Worm (Caenorhabditis elegans): Measurements from ENCODE around the gene flap-1.

Gene flap-1

ce11 chrIII:6961167-6961566, 32.5 kb upstream of the flap-1 start:
- TF ChIP-seq odd-2 (tag; optimal IDR thresholded peaks at IDR 0.05) (peak; percentile 20), nfya-1 (tag; optimal IDR thresholded peaks at IDR 0.05) (peak; percentile 52), fkh-10 (GFP tag; optimal IDR thresholded peaks at IDR 0.05) (no peak), ceh-22 (tag; optimal IDR thresholded peaks at IDR 0.05) (no peak)

ce11 chrIII:6958674-6959241, 30.1 kb upstream of the flap-1 start:
- no peak for TF ChIP-seq K02D7.2 (tag; optimal IDR thresholded peaks at IDR 0.05)

ce11 chrIII:6955766-6956165, 27.1 kb upstream of the flap-1 start:
- TF ChIP-seq madf-2 (tag; optimal IDR thresholded peaks at IDR 0.05) (no peak), dve-1 (tag; optimal IDR thresholded peaks at IDR 0.05) (no peak)

ce11 chrIII:6953978-6954377, 25.4 kb upstream of the flap-1 start:
- no peak for TF ChIP-seq elt-4 (tag; optimal IDR thresholded peaks at IDR 0.05)
- TF ChIP-seq fkh-10 (GFP tag; optimal IDR thresholded peaks at IDR 0.05): no peak
- TF ChIP-seq hlh-30 (tag; optimal IDR thresholded peaks at IDR 0.05; ENCODE audit: insufficient read depth): no peak
- TF ChIP-seq ceh-19 (GFP tag; optimal IDR thresholded peaks at IDR 0.05): no peak
- TF ChIP-seq hlh-8 (tag; optimal IDR thresholded peaks at IDR 0.05): no peak
- TF ChIP-seq nfya-1 (tag; optimal IDR thresholded peaks at IDR 0.05): no peak
- no peak for TF ChIP-seq tbx-7 (tag; optimal IDR thresholded peaks at IDR 0.05)
- no peak for TF ChIP-seq pag-3 (tag; optimal IDR thresholded peaks at IDR 0.05; ENCODE audit: borderline replicate concordance)
- no peak for TF ChIP-seq che-1 (tag; optimal IDR thresholded peaks at IDR 0.05)
- no peak for TF ChIP-seq nhr-232 (tag; optimal IDR thresholded peaks at IDR 0.05)
- no peak for TF ChIP-seq unc-86 (tag; optimal IDR thresholded peaks at IDR 0.05)
- no peak for TF ChIP-seq madf-2 (tag; optimal IDR thresholded peaks at IDR 0.05)
- no peak for TF ChIP-seq ama-1 (optimal IDR thresholded peaks at IDR 0.05)
- TF ChIP-seq Y22D7AL.16 (tag; optimal IDR thresholded peaks at IDR 0.05): no peak
- no peak for TF ChIP-seq zip-5 (tag; optimal IDR thresholded peaks at IDR 0.05)
- TF ChIP-seq ceh-2 (tag; optimal IDR thresholded peaks at IDR 0.05): no peak

ce11 chrIII:6953373-6953772, 24.7 kb upstream of the flap-1 start:
- TF ChIP-seq tbx-7 (tag; optimal IDR thresholded peaks at IDR 0.05) (no peak), elt-2 (tag; optimal IDR thresholded peaks at IDR 0.05) (no peak), pha-2 (tag; optimal IDR thresholded peaks at IDR 0.05) (no peak), ceh-9 (tag; optimal IDR thresholded peaks at IDR 0.05) (no peak), Y22D7AL.16 (tag; optimal IDR thresholded peaks at IDR 0.05) (no peak), C08G9.2 (tag; optimal IDR thresholded peaks at IDR 0.05) (no peak), pat-9 (tag; optimal IDR thresholded peaks at IDR 0.05) (no peak), syd-9 (tag; optimal IDR thresholded peaks at IDR 0.05) (no peak), tbx-2 (tag; optimal IDR thresholded peaks at IDR 0.05) (no peak), dve-1 (tag; optimal IDR thresholded peaks at IDR 0.05) (no peak), ttx-3 (tag; optimal IDR thresholded peaks at IDR 0.05) (no peak), pqm-1 (tag; optimal IDR thresholded peaks at IDR 0.05) (no peak), nhr-11 (tag; optimal IDR thresholded peaks at IDR 0.05) (no peak)

ce11 chrIII:6951435-6951834, 22.8 kb upstream of the flap-1 start:
- peak; percentile 20 for TF ChIP-seq ref-2 (tag; optimal IDR thresholded peaks at IDR 0.05)
- TF ChIP-seq ceh-48 (tag; optimal IDR thresholded peaks at IDR 0.05): peak; percentile 45
- TF ChIP-seq ceh-31 (tag; optimal IDR thresholded peaks at IDR 0.05): peak; percentile 17
- no peak for TF ChIP-seq ceh-6 (GFP tag; optimal IDR thresholded peaks at IDR 0.05)
- no peak for TF ChIP-seq sdc-2 (tag; optimal IDR thresholded peaks at IDR 0.05)
- TF ChIP-seq unc-42 (tag; optimal IDR thresholded peaks at IDR 0.05): peak; percentile 16

Data from whole organism, late embryonic.